Fruit fly (Drosophila melanogaster): ENCODE data around the gene bur.

Gene bur

dm6 chr2L:21221114-21221578, 41.7 kb upstream of the bur start, which contains the start of gene CG8677 (continued):
- no peak for TF ChIP-seq dati (GFP tag; IDR thresholded peaks at IDR 0.05)
- no peak for TF ChIP-seq CG2712 (tag; optimal IDR thresholded peaks at IDR 0.05)
- no peak for TF ChIP-seq CG10654 (GFP tag; optimal IDR thresholded peaks at IDR 0.05)
- peak in 1 of 3 experiments; percentile 34 for TF ChIP-seq Stat92E (GFP tag; optimal IDR thresholded peaks at IDR 0.05)
- TF ChIP-seq CG13123 (GFP tag; optimal IDR thresholded peaks at IDR 0.05), result no peak
- no peak for TF ChIP-seq CrebB (tag; optimal IDR thresholded peaks at IDR 0.05)
- TF ChIP-seq CG3281 (GFP tag; optimal IDR thresholded peaks at IDR 0.05), result no peak
- TF ChIP-seq CG8359 (GFP tag; optimal IDR thresholded peaks at IDR 0.05; ENCODE audit: borderline replicate concordance), result no peak
- TF ChIP-seq Mad (GFP tag; optimal IDR thresholded peaks at IDR 0.05), result no peak
- no peak for TF ChIP-seq tup (GFP tag; optimal IDR thresholded peaks at IDR 0.05)
- TF ChIP-seq ranshi (GFP tag; IDR thresholded peaks at IDR 0.05), result no peak
- no peak for TF ChIP-seq fd64A (GFP tag; optimal IDR thresholded peaks at IDR 0.05)
- TF ChIP-seq Taf1 (GFP tag; IDR thresholded peaks at IDR 0.05), result no peak
- no peak for TF ChIP-seq E2f2 (GFP tag; IDR thresholded peaks at IDR 0.05)
- peak; percentile 15; the same call in 1 of the 2 replicates for TF ChIP-seq danr (GFP tag; IDR thresholded peaks at IDR 0.05)
- TF ChIP-seq sc (optimal IDR thresholded peaks at IDR 0.05), result no peak
- no peak for TF ChIP-seq sc (GFP tag; optimal IDR thresholded peaks at IDR 0.05)
- no peak for TF ChIP-seq pros (GFP tag; optimal IDR thresholded peaks at IDR 0.05)
- no peak for TF ChIP-seq CG9609 (GFP tag; optimal IDR thresholded peaks at IDR 0.05)
- TF ChIP-seq Rx (GFP tag; IDR thresholded peaks at IDR 0.05), result no peak
- no peak for TF ChIP-seq dimm (GFP tag; IDR thresholded peaks at IDR 0.05)
- TF ChIP-seq tio (GFP tag; optimal IDR thresholded peaks at IDR 0.05), result no peak
- no peak for TF ChIP-seq CG3726 (GFP tag; IDR thresholded peaks at IDR 0.05)
- peak; percentile 32; the same call in 1 of the 2 replicates for TF ChIP-seq Dref (GFP tag; IDR thresholded peaks at IDR 0.05)
- TF ChIP-seq rib (GFP tag; IDR thresholded peaks at IDR 0.05), result no peak
- peak; percentile 80 for TF ChIP-seq Myb (GFP tag; optimal IDR thresholded peaks at IDR 0.05)
- no peak for TF ChIP-seq onecut (GFP tag; IDR thresholded peaks at IDR 0.05)
- no peak for TF ChIP-seq vfl (GFP tag; optimal IDR thresholded peaks at IDR 0.05)
- TF ChIP-seq CG17385 (GFP tag; optimal IDR thresholded peaks at IDR 0.05), result no peak
- no peak for TF ChIP-seq CG11560 (tag; IDR thresholded peaks at IDR 0.05)
- TF ChIP-seq Chrac-16 (GFP tag; optimal IDR thresholded peaks at IDR 0.05), result no peak
- TF ChIP-seq bbx (GFP tag; IDR thresholded peaks at IDR 0.05; ENCODE audit: partially characterized antibody), result no peak
- TF ChIP-seq Hr51 (GFP tag; optimal IDR thresholded peaks at IDR 0.05), result no peak
- no peak for TF ChIP-seq zfh2 (GFP tag; optimal IDR thresholded peaks at IDR 0.05)
- TF ChIP-seq Oli (tag; optimal IDR thresholded peaks at IDR 0.05), result no peak
- TF ChIP-seq CG2120 (GFP tag; optimal IDR thresholded peaks at IDR 0.05), result no peak
- peak; percentile 30; the same call in 1 of the 2 replicates for TF ChIP-seq CG13287 (GFP tag; IDR thresholded peaks at IDR 0.05; ENCODE audit: partially characterized antibody)
- TF ChIP-seq CG8281 (tag; optimal IDR thresholded peaks at IDR 0.05), result no peak
- TF ChIP-seq sens (GFP tag), result peak; percentile 63
- no peak for TF ChIP-seq crol (GFP tag; IDR thresholded peaks at IDR 0.05)
- TF ChIP-seq tna (GFP tag; IDR thresholded peaks at IDR 0.05; ENCODE audit: partially characterized antibody), result 0 out of 2 replicates have a peak, but pooled peaks have one; percentile 19
- TF ChIP-seq dm (GFP tag; optimal IDR thresholded peaks at IDR 0.05), result no peak
- no peak for TF ChIP-seq C15 (GFP tag; IDR thresholded peaks at IDR 0.05)
- no peak for TF ChIP-seq lov (optimal IDR thresholded peaks at IDR 0.05)
- no peak for TF ChIP-seq lov (GFP tag; IDR thresholded peaks at IDR 0.05)
- no peak for TF ChIP-seq stwl (tag; optimal IDR thresholded peaks at IDR 0.05)
- TF ChIP-seq CG30020 (tag; optimal IDR thresholded peaks at IDR 0.05), result peak; percentile 11
- TF ChIP-seq grn (GFP tag; optimal IDR thresholded peaks at IDR 0.05), result no peak
- TF ChIP-seq CG12071 (GFP tag; optimal IDR thresholded peaks at IDR 0.05), result no peak
- no peak for TF ChIP-seq sug (tag; optimal IDR thresholded peaks at IDR 0.05)
- no peak for TF ChIP-seq CG31365 (tag; optimal IDR thresholded peaks at IDR 0.05)
- TF ChIP-seq CG17568 (GFP tag; optimal IDR thresholded peaks at IDR 0.05), result no peak

Measured in whole organism, embryonic.